Worm (Caenorhabditis elegans): ENCODE results near the gene phat-5.

DNA sequence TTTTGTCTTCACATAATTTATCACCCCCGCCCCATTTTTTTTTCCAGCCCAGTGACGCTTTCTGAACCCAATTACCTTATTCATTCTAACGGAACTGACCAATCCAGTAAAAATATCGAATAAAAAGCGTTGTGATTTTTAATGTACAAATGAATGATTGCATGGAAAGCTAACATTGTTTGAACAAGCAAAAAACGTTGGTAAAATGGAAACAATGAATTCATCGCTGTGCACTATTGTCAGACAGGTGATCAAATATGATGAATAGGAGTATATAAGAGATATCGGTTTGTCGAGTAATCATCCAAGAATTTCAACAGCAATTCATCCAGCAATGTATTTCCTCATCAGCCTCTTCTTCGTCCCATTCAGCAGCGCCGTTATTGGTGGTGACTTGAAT lies 7.3 kb upstream of the phat-5 start, which contains the start of gene phat-4:
- TF ChIP-seq unc-62 (GFP tag; optimal IDR thresholded peaks at IDR 0.05 in 1 of 2) (no peak), unc-62 (tag; optimal IDR thresholded peaks at IDR 0.05) (no peak), dpl-1 (GFP tag; optimal IDR thresholded peaks at IDR 0.05) (no peak), fkh-10 (GFP tag; optimal IDR thresholded peaks at IDR 0.05) (no peak), jun-1 (tag; optimal IDR thresholded peaks at IDR 0.05) (no peak)
